Worm (Caenorhabditis elegans) whole organism, young adult: ENCODE results near the gene Y79H2A.4.

Experiments
- F39B2.1 ChIP-seq: fragments of 200-800 bp; sonication (Bioruptor generic); IDR thresholded peaks from 2 replicates; pipeline ENCODE4 v1.3.6; 2022; ENCODE audit warnings: missing genetic modification reagents, missing genetic modification characterization, missing compliant biosample characterization
- fkh-3 ChIP-seq: sonication (generic microtip); optimal IDR thresholded peaks from 2 replicates; lab custom pipeline; 2016; ENCODE audit warnings: mild to moderate bottlenecking, missing genetic modification characterization, missing compliant biosample characterization
- him-1 ChIP-seq: sonication (generic microtip); optimal IDR thresholded peaks from 2 replicates; lab custom pipeline; 2016; ENCODE audit warnings: missing genotype, missing genetic modification reagents, missing genetic modification characterization, missing compliant biosample characterization
- mxl-1 ChIP-seq: sonication (generic microtip); optimal IDR thresholded peaks from 2 replicates; lab custom pipeline; 2016; ENCODE audit warnings: missing genetic modification characterization, missing compliant biosample characterization
- nfya-1 ChIP-seq: sonication (generic microtip); optimal IDR thresholded peaks from 2 replicates; lab custom pipeline; 2017; ENCODE audit warnings: antibody characterized with exemption, missing compliant biosample characterization, missing genetic modification characterization, borderline replicate concordance; ENCODE audit not compliant: insufficient read depth
- repo-1 ChIP-seq: sonication (generic microtip); optimal IDR thresholded peaks from 2 replicates; lab custom pipeline; 2017; ENCODE audit warnings: mild to moderate bottlenecking, missing genetic modification characterization, missing compliant biosample characterization
- snpc-4 ChIP-seq, 5 experiments: fragments of 150-350 bp in 1 of 5; sonication (generic microtip) in 4 of 5; optimal IDR thresholded peaks; 2 replicates each; lab custom pipeline; 2014 to 2018; ENCODE audit warnings: missing genetic modification characterization in 5 of 5, missing biosample characterization in 3 of 5, antibody characterized with exemption in 2 of 5, mild to moderate bottlenecking in 2 of 5, missing compliant biosample characterization in 2 of 5, missing genotype in 2 of 5, moderate library complexity in 2 of 5, missing genetic modification reagents in 1 of 5

ce11 chrIII:12060092-12060491, 19.0 kb downstream of the Y79H2A.4 start:
- TF ChIP-seq F39B2.1 (GFP tag; lab: Robert Waterston, UW) (no peak), fkh-3 (tag; lab: Kevin White, UChicago) (no peak), mxl-1 (tag; lab: Kevin White, UChicago) (no peak), repo-1 (no peak), him-1 (tag; lab: Kevin White, UChicago) (no peak), snpc-4 (GFP tag; optimal IDR thresholded peaks at IDR 0.05; lab: Kevin White, UChicago) (no peak), snpc-4 (tag; optimal IDR thresholded peaks at IDR 0.05; lab: Kevin White, UChicago) (no peak), nfya-1 (tag; lab: Kevin White, UChicago) (no peak)
